Worm (Caenorhabditis elegans) whole organism, L2 larva: ENCODE results near the gene srg-42.
A peak's percentile ranks its signal among the peaks of the same experiment; 100 is the strongest.

Experiments used
- C34F6.9 ChIP-seq: fragments of 150-350 bp; optimal IDR thresholded peaks from 2 replicates; lab custom pipeline; 2014; ENCODE audit warnings: missing biosample characterization, missing genetic modification characterization
- F13H6.1 ChIP-seq: sonication (generic microtip); optimal IDR thresholded peaks from 2 replicates; lab custom pipeline; 2016; ENCODE audit warnings: missing genetic modification characterization, missing compliant biosample characterization
- R02D3.7 ChIP-seq: fragments of 150-350 bp; optimal IDR thresholded peaks from 2 replicates; lab custom pipeline; 2014; ENCODE audit warnings: missing biosample characterization, missing genetic modification characterization
- Y55F3AM.14 ChIP-seq: fragments of 200-800 bp; sonication (Bioruptor generic); optimal IDR thresholded peaks from 2 replicates; lab custom pipeline; 2018; ENCODE audit warnings: mild to moderate bottlenecking, missing genetic modification characterization, missing compliant biosample characterization
- ZK546.5 ChIP-seq: sonication (generic microtip); optimal IDR thresholded peaks from 2 replicates; lab custom pipeline; 2017; ENCODE audit warnings: missing biosample characterization, missing genetic modification characterization
- alr-1 ChIP-seq: fragments of 150-350 bp; optimal IDR thresholded peaks from 2 replicates; lab custom pipeline; 2014; ENCODE audit warnings: missing biosample characterization, missing genetic modification characterization
- aly-2 ChIP-seq: fragments of 150-350 bp; optimal IDR thresholded peaks from 2 replicates; lab custom pipeline; 2014; ENCODE audit warnings: missing biosample characterization, missing genetic modification characterization
- ama-1 ChIP-seq: fragments of 150-350 bp; optimal IDR thresholded peaks from 2 replicates; lab custom pipeline; 2018; ENCODE audit warnings: inconsistent platforms
- blmp-1 ChIP-seq: sonication (generic microtip); optimal IDR thresholded peaks from 2 replicates; lab custom pipeline; 2017; ENCODE audit warnings: missing genetic modification characterization, mild to moderate bottlenecking, missing compliant biosample characterization, antibody characterized with exemption, moderate library complexity; ENCODE audit not compliant: insufficient read depth
- ceh-16 ChIP-seq: fragments of 150-350 bp; optimal IDR thresholded peaks from 2 replicates; lab custom pipeline; 2014; ENCODE audit warnings: missing biosample characterization, missing genetic modification characterization
- ceh-82 ChIP-seq: fragments of 150-350 bp; optimal IDR thresholded peaks from 2 replicates; lab custom pipeline; 2014; ENCODE audit warnings: missing biosample characterization, missing genetic modification characterization
- crh-2 ChIP-seq: sonication (generic microtip); optimal IDR thresholded peaks from 2 replicates; lab custom pipeline; 2017; ENCODE audit warnings: missing biosample characterization, missing genetic modification characterization
- dmd-4 ChIP-seq: sonication (generic microtip); optimal IDR thresholded peaks from 2 replicates; lab custom pipeline; 2017; ENCODE audit warnings: missing biosample characterization, missing genetic modification characterization
- elt-1 ChIP-seq: fragments of 150-350 bp; optimal IDR thresholded peaks from 2 replicates; lab custom pipeline; 2014; ENCODE audit warnings: missing biosample characterization, missing genetic modification characterization
- elt-3 ChIP-seq: sonication (generic microtip); optimal IDR thresholded peaks from 2 replicates; lab custom pipeline; 2017; ENCODE audit warnings: missing biosample characterization, missing genetic modification characterization
- fos-1 ChIP-seq: fragments of 150-350 bp; optimal IDR thresholded peaks from 2 replicates; lab custom pipeline; 2014; ENCODE audit warnings: missing biosample characterization, missing genetic modification characterization
- gmeb-1 ChIP-seq: fragments of 150-350 bp; optimal IDR thresholded peaks from 2 replicates; lab custom pipeline; 2014; ENCODE audit warnings: missing biosample characterization, missing genetic modification characterization
- lin-11 ChIP-seq: fragments of 150-350 bp; sonication (generic microtip); optimal IDR thresholded peaks from 2 replicates; lab custom pipeline; 2014; ENCODE audit warnings: missing biosample characterization, missing genetic modification characterization, inconsistent platforms, mixed read lengths
- lin-13 ChIP-seq: fragments of 150-350 bp; optimal IDR thresholded peaks from 2 replicates; lab custom pipeline; 2014; ENCODE audit warnings: missing biosample characterization, missing genetic modification reagents, missing genetic modification characterization
- lin-39 ChIP-seq: fragments of 150-350 bp; optimal IDR thresholded peaks from 2 replicates; lab custom pipeline; 2014; ENCODE audit warnings: missing biosample characterization, missing genetic modification reagents, missing genetic modification characterization
- lsy-2 ChIP-seq, 2 experiments: fragments of 150-350 bp in 1 of 2; sonication (generic microtip) in 1 of 2; optimal IDR thresholded peaks; 2 replicates each; lab custom pipeline; 2014 to 2017; ENCODE audit warnings: missing biosample characterization in 2 of 2, missing genetic modification characterization in 2 of 2
- mab-5 ChIP-seq: fragments of 150-350 bp; optimal IDR thresholded peaks from 2 replicates; lab custom pipeline; 2014; ENCODE audit warnings: missing biosample characterization, missing genetic modification characterization
- mbf-1 ChIP-seq: sonication (generic microtip); optimal IDR thresholded peaks from 2 replicates; lab custom pipeline; 2017; ENCODE audit warnings: missing biosample characterization, missing genetic modification characterization
- mdl-1 ChIP-seq, 2 experiments: fragments of 150-350 bp in 1 of 2; sonication (generic microtip) in 1 of 2; optimal IDR thresholded peaks; 2 replicates each; lab custom pipeline; 2017; ENCODE audit warnings: missing biosample characterization in 2 of 2, missing genetic modification characterization in 2 of 2
- nhr-10 ChIP-seq: sonication (generic microtip); optimal IDR thresholded peaks from 2 replicates; lab custom pipeline; 2017; ENCODE audit warnings: missing biosample characterization, missing genetic modification characterization
- nhr-11 ChIP-seq: fragments of 150-350 bp; optimal IDR thresholded peaks from 2 replicates; lab custom pipeline; 2014; ENCODE audit warnings: missing biosample characterization, missing genetic modification characterization
- nhr-12 ChIP-seq: fragments of 150-350 bp; optimal IDR thresholded peaks from 2 replicates; lab custom pipeline; 2014; ENCODE audit warnings: missing biosample characterization, missing genetic modification characterization
- nhr-129 ChIP-seq: fragments of 150-350 bp; optimal IDR thresholded peaks from 2 replicates; lab custom pipeline; 2014; ENCODE audit warnings: missing biosample characterization, missing genetic modification characterization
- nhr-21 ChIP-seq: fragments of 150-350 bp; optimal IDR thresholded peaks from 2 replicates; lab custom pipeline; 2014; ENCODE audit warnings: missing biosample characterization, missing genetic modification characterization
- nhr-23 ChIP-seq: fragments of 150-350 bp; optimal IDR thresholded peaks from 2 replicates; lab custom pipeline; 2014; ENCODE audit warnings: missing biosample characterization, missing genetic modification reagents, missing genetic modification characterization
- nhr-237 ChIP-seq: fragments of 150-350 bp; optimal IDR thresholded peaks from 2 replicates; lab custom pipeline; 2014; ENCODE audit warnings: missing biosample characterization, missing genetic modification characterization
- nhr-6 ChIP-seq: fragments of 150-350 bp; optimal IDR thresholded peaks from 2 replicates; lab custom pipeline; 2014; ENCODE audit warnings: missing biosample characterization, missing genetic modification characterization
- nhr-77 ChIP-seq: fragments of 150-350 bp; optimal IDR thresholded peaks from 2 replicates; lab custom pipeline; 2014; ENCODE audit warnings: missing biosample characterization, missing genetic modification characterization
- peb-1 ChIP-seq: fragments of 150-350 bp; optimal IDR thresholded peaks from 2 replicates; lab custom pipeline; 2014; ENCODE audit warnings: missing biosample characterization, missing genetic modification characterization
- skn-1 ChIP-seq: sonication (generic microtip); optimal IDR thresholded peaks from 2 replicates; lab custom pipeline; 2017; ENCODE audit warnings: missing biosample characterization, missing genetic modification characterization
- sma-9 ChIP-seq, 2 experiments: fragments of 150-350 bp in 1 of 2; sonication (generic microtip) in 1 of 2; optimal IDR thresholded peaks; 2 replicates each; lab custom pipeline; 2014 to 2016; ENCODE audit warnings: missing genetic modification characterization in 2 of 2, mild to moderate bottlenecking in 1 of 2, missing biosample characterization in 1 of 2, missing compliant biosample characterization in 1 of 2, missing genetic modification reagents in 1 of 2, moderate library complexity in 1 of 2
- snpc-4 ChIP-seq: fragments of 150-350 bp; optimal IDR thresholded peaks from 2 replicates; lab custom pipeline; 2014; ENCODE audit warnings: missing biosample characterization, missing genetic modification characterization
- unc-39 ChIP-seq: fragments of 150-350 bp; optimal IDR thresholded peaks from 2 replicates; lab custom pipeline; 2014; ENCODE audit warnings: missing biosample characterization, missing genetic modification characterization
- unc-55 ChIP-seq: fragments of 150-350 bp; sonication (generic microtip); optimal IDR thresholded peaks from 3 replicates; lab custom pipeline; 2014; ENCODE audit warnings: missing biosample characterization, missing genetic modification reagents, missing genetic modification characterization
- unc-62 ChIP-seq: fragments of 150-350 bp; optimal IDR thresholded peaks from 2 replicates; lab custom pipeline; 2014; ENCODE audit warnings: missing biosample characterization, missing genetic modification reagents, missing genetic modification characterization
- zag-1 ChIP-seq: fragments of 150-350 bp; optimal IDR thresholded peaks from 2 replicates; lab custom pipeline; 2014; ENCODE audit warnings: missing biosample characterization, missing genetic modification characterization
- ztf-1 ChIP-seq: fragments of 200-800 bp; sonication (Bioruptor generic); conservative IDR thresholded peaks from 2 replicates; pipeline ENCODE4 v1.3.6; 2022; ENCODE audit warnings: missing genetic modification characterization, missing compliant biosample characterization
- ztf-11 ChIP-seq: sonication (generic microtip); optimal IDR thresholded peaks from 2 replicates; lab custom pipeline; 2017; ENCODE audit warnings: missing biosample characterization, missing genetic modification characterization
- ztf-4 ChIP-seq: fragments of 150-350 bp; optimal IDR thresholded peaks from 2 replicates; lab custom pipeline; 2014; ENCODE audit warnings: missing biosample characterization, missing genetic modification characterization

The srg-42 gene

ce11 chrV:11144694-11145093 is 13.2 kb downstream of the srg-42 start, which contains the start of gene C06H2.7:
Gene C06H2.7, minus strand, starts transcription at chrV:11144794.
- no peak for TF ChIP-seq fos-1 (tag; lab: Kevin White, UChicago)
- no peak for TF ChIP-seq nhr-21 (tag; lab: Kevin White, UChicago)
- TF ChIP-seq nhr-129 (tag; lab: Kevin White, UChicago) = no peak
- no peak for TF ChIP-seq nhr-23 (tag; lab: Kevin White, UChicago)
- no peak for TF ChIP-seq mbf-1
- no peak for TF ChIP-seq nhr-237 (tag; lab: Kevin White, UChicago)
- no peak for TF ChIP-seq mab-5 (tag; lab: Kevin White, UChicago)
- TF ChIP-seq unc-39 (tag; lab: Kevin White, UChicago) = no peak
- TF ChIP-seq ztf-1 (GFP tag; lab: Robert Waterston, UW) = no peak
- no peak for TF ChIP-seq elt-3 (tag; lab: Kevin White, UChicago)
- no peak for TF ChIP-seq zag-1 (tag; lab: Kevin White, UChicago)
- TF ChIP-seq R02D3.7 (tag; lab: Kevin White, UChicago) = no peak
- TF ChIP-seq ceh-82 (tag; lab: Kevin White, UChicago) = no peak
- TF ChIP-seq nhr-11 (tag; lab: Kevin White, UChicago) = no peak

- TF ChIP-seq sma-9 (GFP tag; optimal IDR thresholded peaks at IDR 0.05; lab: Kevin White, UChicago) (no peak), sma-9 (tag; optimal IDR thresholded peaks at IDR 0.05; lab: Kevin White, UChicago) (no peak), lin-39 (tag; lab: Kevin White, UChicago) (no peak), nhr-10 (tag; lab: Kevin White, UChicago) (no peak), zag-1 (tag; lab: Kevin White, UChicago) (no peak), Y55F3AM.14 (GFP tag; lab: Kevin White, UChicago) (no peak), nhr-77 (tag; lab: Kevin White, UChicago) (no peak), F13H6.1 (no peak), unc-62 (GFP tag; lab: Kevin White, UChicago) (no peak), nhr-21 (tag; lab: Kevin White, UChicago) (no peak), elt-1 (no peak), blmp-1 (tag; lab: Kevin White, UChicago) (no peak), ztf-11 (tag; lab: Kevin White, UChicago) (no peak), crh-2 (tag; lab: Kevin White, UChicago) (no peak), elt-3 (tag; lab: Kevin White, UChicago) (no peak), nhr-237 (tag; lab: Kevin White, UChicago) (no peak), ZK546.5 (tag; lab: Kevin White, UChicago) (no peak), ztf-4 (no peak)
These were observed 16.7 kb downstream of the srg-42 start, which contains the start of gene folt-1 for ce11 chrV:11141179-11141578. Gene folt-1, plus strand, starts transcription at chrV:11141479.

DNA sequence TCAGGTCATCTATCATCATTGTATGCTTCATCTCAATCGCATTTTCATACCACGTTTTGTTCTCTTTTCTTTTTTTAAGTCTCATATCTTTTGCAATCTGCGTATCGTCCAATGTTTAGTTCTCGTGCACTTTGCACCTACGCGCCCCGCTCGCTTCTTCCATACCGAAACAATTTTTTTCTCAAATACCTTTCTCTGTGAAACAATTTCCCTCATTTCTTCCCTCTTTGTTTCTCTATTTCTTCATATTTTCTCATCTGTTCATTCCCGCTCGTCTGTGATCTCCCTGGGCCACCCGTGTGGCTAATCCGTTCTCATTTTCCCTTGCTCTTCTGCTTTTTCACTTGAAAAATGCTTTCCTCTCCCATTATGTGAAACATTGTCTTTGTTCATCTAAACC is 17.5 kb downstream of the srg-42 start:
- no peak for TF ChIP-seq lin-39 (tag; lab: Kevin White, UChicago)
- TF ChIP-seq nhr-129 (tag; lab: Kevin White, UChicago) = peak; percentile 65
- no peak for TF ChIP-seq nhr-12
- TF ChIP-seq ama-1 (lab: Kevin White, UChicago) = no peak
- TF ChIP-seq Y55F3AM.14 (GFP tag; lab: Kevin White, UChicago) = no peak
- TF ChIP-seq skn-1 = no peak
- peak; percentile 66 for TF ChIP-seq sma-9 (GFP tag; optimal IDR thresholded peaks at IDR 0.05; lab: Kevin White, UChicago)
- no peak for TF ChIP-seq sma-9 (tag; optimal IDR thresholded peaks at IDR 0.05; lab: Kevin White, UChicago)
- peak; percentile 53 for TF ChIP-seq F13H6.1
- TF ChIP-seq zag-1 (tag; lab: Kevin White, UChicago) = no peak
- no peak for TF ChIP-seq nhr-77 (tag; lab: Kevin White, UChicago)
- no peak for TF ChIP-seq nhr-23 (tag; lab: Kevin White, UChicago)
- peak; percentile 37 for TF ChIP-seq fos-1 (tag; lab: Kevin White, UChicago)
- no peak for TF ChIP-seq nhr-10 (tag; lab: Kevin White, UChicago)
- no peak for TF ChIP-seq ztf-4
- no peak for TF ChIP-seq crh-2 (tag; lab: Kevin White, UChicago)
- no peak for TF ChIP-seq gmeb-1
- peak; percentile 38 for TF ChIP-seq unc-55 (GFP tag; lab: Kevin White, UChicago)
- no peak for TF ChIP-seq peb-1 (tag; lab: Kevin White, UChicago)
- no peak for TF ChIP-seq nhr-6
- TF ChIP-seq unc-39 (tag; lab: Kevin White, UChicago) = no peak
- TF ChIP-seq snpc-4 (tag; lab: Kevin White, UChicago) = no peak
- TF ChIP-seq lin-13 (GFP tag; lab: Kevin White, UChicago) = no peak
- no peak for TF ChIP-seq mdl-1 (tag; optimal IDR thresholded peaks at IDR 0.05; lab: Kevin White, UChicago)
- peak; percentile 4 for TF ChIP-seq C34F6.9 (tag; lab: Kevin White, UChicago)
- TF ChIP-seq alr-1 (tag; lab: Kevin White, UChicago) = no peak
- peak in 1 of 2 experiments; percentile 27 for TF ChIP-seq lsy-2 (tag; optimal IDR thresholded peaks at IDR 0.05; lab: Kevin White, UChicago)
- no peak for TF ChIP-seq R02D3.7 (tag; lab: Kevin White, UChicago)
- TF ChIP-seq ceh-16 (tag; lab: Kevin White, UChicago) = no peak
- TF ChIP-seq aly-2 (tag; lab: Kevin White, UChicago) = no peak
- no peak for TF ChIP-seq mab-5 (tag; lab: Kevin White, UChicago)
- no peak for TF ChIP-seq lin-11 (tag; lab: Kevin White, UChicago)
- no peak for TF ChIP-seq elt-3 (tag; lab: Kevin White, UChicago)
- no peak for TF ChIP-seq unc-62 (GFP tag; lab: Kevin White, UChicago)
- no peak for TF ChIP-seq blmp-1 (tag; lab: Kevin White, UChicago)
- no peak for TF ChIP-seq dmd-4
- TF ChIP-seq ztf-11 (tag; lab: Kevin White, UChicago) = no peak
